Worm (Caenorhabditis elegans) whole organism, mixed stage, embryonic: ENCODE measurements around the gene R102.10.

Experiments used
- bed-3 ChIP-seq: fragments of 200-800 bp; sonication (Bioruptor generic); optimal IDR thresholded peaks from 3 replicates; lab custom pipeline; 2018; ENCODE audit warnings: mild to moderate bottlenecking, missing genetic modification characterization, moderate library complexity, missing compliant biosample characterization
- blmp-1 ChIP-seq: fragments of 150-350 bp; optimal IDR thresholded peaks from 2 replicates; lab custom pipeline; 2014; ENCODE audit warnings: missing biosample characterization, missing genetic modification characterization
- ceh-39 ChIP-seq: fragments of 150-350 bp; optimal IDR thresholded peaks from 2 replicates; lab custom pipeline; 2014; ENCODE audit warnings: missing biosample characterization, missing genetic modification characterization
- ceh-43 ChIP-seq: fragments of 200-800 bp; sonication (Bioruptor generic); optimal IDR thresholded peaks from 2 replicates; lab custom pipeline; 2018; ENCODE audit warnings: mild to moderate bottlenecking, missing genetic modification characterization, moderate library complexity, missing compliant biosample characterization
- ceh-83 ChIP-seq: fragments of 200-800 bp; sonication (Bioruptor generic); optimal IDR thresholded peaks from 2 replicates; lab custom pipeline; 2018; ENCODE audit warnings: mild to moderate bottlenecking, missing genetic modification characterization, missing compliant biosample characterization
- cnd-1 ChIP-seq: fragments of 200-800 bp; sonication (Bioruptor generic); optimal IDR thresholded peaks from 2 replicates; lab custom pipeline; 2018; ENCODE audit warnings: mild to moderate bottlenecking, missing genetic modification characterization, missing compliant biosample characterization
- drap-1 ChIP-seq: fragments of 200-800 bp; sonication (Bioruptor generic); optimal IDR thresholded peaks from 3 replicates; lab custom pipeline; 2018; ENCODE audit warnings: mild to moderate bottlenecking, missing genetic modification characterization, missing compliant biosample characterization
- elt-1 ChIP-seq: sonication (generic microtip); optimal IDR thresholded peaks from 2 replicates; lab custom pipeline; 2017; ENCODE audit warnings: missing genetic modification characterization, mild to moderate bottlenecking, missing compliant biosample characterization, antibody characterized with exemption, moderate library complexity, borderline replicate concordance; ENCODE audit not compliant: insufficient read depth
- elt-3 ChIP-seq: fragments of 150-350 bp; optimal IDR thresholded peaks from 2 replicates; lab custom pipeline; 2014; ENCODE audit warnings: missing biosample characterization, missing genetic modification characterization
- flh-1 ChIP-seq: fragments of 200-800 bp; sonication (Bioruptor generic); optimal IDR thresholded peaks from 2 replicates; lab custom pipeline; 2018; ENCODE audit warnings: mild to moderate bottlenecking, missing genetic modification characterization, moderate library complexity, missing compliant biosample characterization
- ham-2 ChIP-seq: fragments of 200-800 bp; sonication (Bioruptor generic); optimal IDR thresholded peaks from 2 replicates; lab custom pipeline; 2018; ENCODE audit warnings: mild to moderate bottlenecking, missing genetic modification characterization, missing compliant biosample characterization
- lin-13 ChIP-seq: fragments of 150-350 bp; optimal IDR thresholded peaks from 2 replicates; lab custom pipeline; 2014; ENCODE audit warnings: missing biosample characterization, missing genetic modification characterization
- lin-32 ChIP-seq: fragments of 200-800 bp; sonication (Bioruptor generic); optimal IDR thresholded peaks from 2 replicates; lab custom pipeline; 2018; ENCODE audit warnings: mild to moderate bottlenecking, missing genetic modification characterization, missing compliant biosample characterization
- lsy-2 ChIP-seq: fragments of 150-350 bp; optimal IDR thresholded peaks from 2 replicates; lab custom pipeline; 2014; ENCODE audit warnings: missing biosample characterization, missing genetic modification characterization
- mab-5 ChIP-seq: fragments of 150-350 bp; optimal IDR thresholded peaks from 2 replicates; lab custom pipeline; 2014; ENCODE audit warnings: missing biosample characterization, missing genetic modification characterization
- mep-1 ChIP-seq: fragments of 150-350 bp; optimal IDR thresholded peaks from 2 replicates; lab custom pipeline; 2017; ENCODE audit warnings: missing biosample characterization, missing genetic modification reagents, missing genetic modification characterization, inconsistent platforms
- nhr-12 ChIP-seq: fragments of 150-350 bp; optimal IDR thresholded peaks from 2 replicates; lab custom pipeline; 2014; ENCODE audit warnings: missing biosample characterization, missing genetic modification characterization
- nhr-2 ChIP-seq: fragments of 150-350 bp; optimal IDR thresholded peaks from 2 replicates; lab custom pipeline; 2014; ENCODE audit warnings: missing biosample characterization, missing genetic modification characterization
- nhr-237 ChIP-seq: fragments of 150-350 bp; optimal IDR thresholded peaks from 2 replicates; lab custom pipeline; 2014; ENCODE audit warnings: missing biosample characterization, missing genetic modification characterization
- nhr-76 ChIP-seq: sonication (generic microtip); optimal IDR thresholded peaks from 2 replicates; lab custom pipeline; 2017; ENCODE audit warnings: missing biosample characterization, missing genetic modification characterization
- pha-4 ChIP-seq: fragments of 150-350 bp; optimal IDR thresholded peaks from 2 replicates; lab custom pipeline; 2018; ENCODE audit warnings: missing biosample characterization, missing genetic modification reagents, missing genetic modification characterization
- sem-2 ChIP-seq: fragments of 200-800 bp; sonication (Bioruptor generic); optimal IDR thresholded peaks from 2 replicates; lab custom pipeline; 2018; ENCODE audit warnings: mild to moderate bottlenecking, missing genetic modification characterization, missing compliant biosample characterization
- sptf-1 ChIP-seq: sonication (generic microtip); optimal IDR thresholded peaks from 2 replicates; lab custom pipeline; 2017; ENCODE audit warnings: mild to moderate bottlenecking, missing genetic modification characterization, moderate library complexity, missing compliant biosample characterization
- tbx-8 ChIP-seq: fragments of 200-800 bp; sonication (Bioruptor generic); optimal IDR thresholded peaks from 2 replicates; lab custom pipeline; 2018; ENCODE audit warnings: mild to moderate bottlenecking, missing genetic modification characterization, moderate library complexity, missing compliant biosample characterization
- unc-62 ChIP-seq: fragments of 150-350 bp; optimal IDR thresholded peaks from 2 replicates; lab custom pipeline; 2014; ENCODE audit warnings: missing biosample characterization, missing genetic modification reagents, missing genetic modification characterization
- zip-8 ChIP-seq: fragments of 150-350 bp; optimal IDR thresholded peaks from 2 replicates; lab custom pipeline; 2014; ENCODE audit warnings: missing biosample characterization, missing genetic modification characterization

R102.10 gene

ce11 chrIV:10701866-10702458 is 3.3 kb upstream of the R102.10 start:
- TF ChIP-seq blmp-1, result no peak
- TF ChIP-seq lsy-2 (tag; lab: Kevin White, UChicago), result no peak
- no peak for TF ChIP-seq nhr-12 (tag; lab: Kevin White, UChicago)
- no peak for TF ChIP-seq zip-8 (tag; lab: Kevin White, UChicago)
- no peak for TF ChIP-seq ceh-39 (tag; lab: Kevin White, UChicago)
- no peak for TF ChIP-seq lin-13
- no peak for TF ChIP-seq nhr-2 (tag; lab: Kevin White, UChicago)
- no peak for TF ChIP-seq nhr-237 (tag; lab: Kevin White, UChicago)
- TF ChIP-seq pha-4, result no peak
- no peak for TF ChIP-seq mep-1 (tag; lab: Kevin White, UChicago)
- no peak for TF ChIP-seq tbx-8 (GFP tag; lab: Kevin White, UChicago)
- TF ChIP-seq ceh-43 (GFP tag; lab: Kevin White, UChicago), result no peak
- TF ChIP-seq ham-2 (GFP tag; lab: Kevin White, UChicago), result no peak
- TF ChIP-seq ceh-83, result no peak
- no peak for TF ChIP-seq flh-1 (GFP tag; lab: Kevin White, UChicago)
- no peak for TF ChIP-seq lin-32
- TF ChIP-seq, all 35 proteins: peak for 0

DNA sequence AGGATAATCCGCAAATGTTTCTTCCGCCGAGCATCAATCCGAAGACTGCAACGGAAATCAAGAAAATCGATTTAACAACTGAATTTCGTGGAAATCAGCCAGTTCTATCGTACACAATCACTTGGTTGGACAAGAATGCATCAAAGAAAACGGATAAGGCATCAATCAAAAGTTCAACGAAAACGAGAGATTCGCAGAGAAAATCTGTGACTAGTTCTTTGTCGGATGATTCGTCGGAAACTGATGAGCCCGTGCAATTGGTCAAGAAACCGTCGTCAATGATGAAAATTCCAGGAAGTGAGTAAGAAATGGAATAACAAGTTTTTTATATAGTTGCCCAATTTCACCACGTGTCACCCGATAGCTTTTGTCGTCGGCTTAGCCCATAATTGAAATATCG is 814 bp downstream of the R102.10 start, which contains the start of gene R102.6:
TSS of gene R102.6 (minus strand) at position 101 of the 400 bp plus-strand sequence.
- TF ChIP-seq cnd-1 (tag; lab: Kevin White, UChicago) (no peak), drap-1 (GFP tag; lab: Kevin White, UChicago) (no peak), nhr-76 (no peak), nhr-237 (tag; lab: Kevin White, UChicago) (no peak), bed-3 (no peak), mab-5 (tag; lab: Kevin White, UChicago) (no peak), ham-2 (GFP tag; lab: Kevin White, UChicago) (no peak), sptf-1 (tag; lab: Kevin White, UChicago) (no peak), ceh-39 (tag; lab: Kevin White, UChicago) (no peak), mep-1 (tag; lab: Kevin White, UChicago) (no peak), sem-2 (no peak)

ce11 chrIV:10711729-10712128 is 6.5 kb downstream of the R102.10 start, which contains the start of gene glb-21:
Gene glb-21, minus strand, starts transcription at chrIV:10711794.
- no peak for TF ChIP-seq mab-5 (tag; lab: Kevin White, UChicago)
- TF ChIP-seq nhr-76, result no peak
- no peak for TF ChIP-seq ham-2 (GFP tag; lab: Kevin White, UChicago)
- no peak for TF ChIP-seq lsy-2 (tag; lab: Kevin White, UChicago)
- no peak for TF ChIP-seq zip-8 (tag; lab: Kevin White, UChicago)
- no peak for TF ChIP-seq ceh-39 (tag; lab: Kevin White, UChicago)
- TF ChIP-seq unc-62 (GFP tag; lab: Kevin White, UChicago), result no peak

DNA sequence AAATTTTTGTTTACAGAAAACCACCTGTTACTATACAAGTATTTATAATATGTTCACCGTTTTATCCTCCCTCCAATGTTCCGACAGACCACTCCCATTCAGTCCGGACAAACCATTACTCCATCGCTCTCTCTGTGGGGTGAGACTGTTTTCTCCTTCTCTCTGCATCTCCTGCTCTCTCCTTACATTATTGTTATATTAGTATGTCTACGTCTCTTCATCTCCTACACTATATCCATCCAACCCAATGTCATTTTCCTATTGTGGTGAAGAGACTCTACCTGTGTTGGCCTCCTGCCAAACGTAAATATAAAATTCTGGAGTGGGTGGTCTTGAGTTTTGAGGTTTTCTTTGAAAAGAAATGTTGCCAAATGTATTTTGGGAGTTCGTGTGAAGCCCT is 9.3 kb downstream of the R102.10 start:
- no peak for TF ChIP-seq ceh-83
- peak; percentile 7 for TF ChIP-seq pha-4
- TF ChIP-seq nhr-2 (tag; lab: Kevin White, UChicago), result peak; percentile 29
- TF ChIP-seq, all 35 proteins: peak for 2

DNA sequence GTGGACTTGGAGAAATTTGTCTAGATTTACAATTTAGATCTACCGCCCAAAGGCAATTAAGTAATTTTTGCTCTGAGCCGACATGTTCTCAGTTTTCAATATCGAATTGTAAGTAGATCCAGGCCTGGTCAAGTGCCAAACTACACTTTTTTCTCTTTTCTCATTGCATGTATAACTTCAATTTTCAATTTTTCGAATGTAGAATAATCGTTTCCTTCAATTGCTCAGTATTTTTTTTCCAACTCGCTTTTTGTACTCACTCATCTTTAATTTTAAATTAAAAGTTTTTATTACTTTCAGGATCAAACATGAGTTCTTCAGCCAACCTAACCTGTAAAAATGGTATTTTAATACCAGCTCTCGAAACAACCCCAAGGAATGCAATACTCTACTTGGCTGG is 11.1 kb downstream of the R102.10 start, which contains the start of gene ncx-3:
TSS of gene ncx-3 (plus strand) at position 301 of the 400 bp plus-strand sequence.
- TF ChIP-seq nhr-237 (tag; lab: Kevin White, UChicago), result no peak
- TF ChIP-seq mep-1 (tag; lab: Kevin White, UChicago), result no peak
- no peak for TF ChIP-seq sem-2
- no peak for TF ChIP-seq pha-4
- TF ChIP-seq elt-3 (tag; lab: Kevin White, UChicago), result no peak

- TF ChIP-seq elt-1 (tag; lab: Kevin White, UChicago), result peak; percentile 83
- TF ChIP-seq lin-13, result no peak
These were observed 12.8 kb downstream of the R102.10 start for ce11 chrIV:10718075-10718474.

ce11 chrIV:10718865-10719264 is 13.6 kb downstream of the R102.10 start:
- no peak for TF ChIP-seq mep-1 (tag; lab: Kevin White, UChicago)
